Worm (Caenorhabditis elegans): ENCODE data around the gene R07C12.1.
A peak's percentile ranks its signal among the peaks of the same experiment; 100 is the strongest.

R07C12.1 gene

DNA sequence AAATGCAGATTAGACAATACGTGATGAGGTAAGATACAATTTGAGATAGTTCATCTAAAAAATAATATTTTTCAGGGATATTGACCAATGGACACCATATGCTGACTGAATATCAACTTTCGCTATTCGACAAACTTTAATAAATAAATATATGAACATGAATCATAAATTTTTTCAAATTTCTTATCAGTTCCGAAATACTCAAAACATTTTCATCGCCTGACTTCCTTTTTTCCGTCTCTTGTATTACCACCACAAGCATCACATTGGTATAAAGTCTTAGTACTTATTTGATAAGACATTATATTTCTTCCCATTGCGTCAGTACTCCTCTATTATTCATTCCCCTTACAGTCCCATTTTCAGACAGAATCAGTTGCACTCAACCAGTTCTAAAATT lies at the start of gene R07C12.1, which contains the start of gene K08D10.10:
Gene R07C12.1, plus strand, starts transcription at position 314 of the 400 bp plus-strand sequence.
Gene K08D10.10, plus strand, starts transcription at position 93 of the 400 bp plus-strand sequence.
- TF ChIP-seq hmg-1.1 (GFP tag; IDR thresholded peaks at IDR 0.05) (no peak), lin-29 (GFP tag; IDR thresholded peaks at IDR 0.05) (no peak), dmd-8 (GFP tag; IDR thresholded peaks at IDR 0.05) (no peak), nhr-76 (tag; optimal IDR thresholded peaks at IDR 0.05) (no peak), ZK546.5 (tag; optimal IDR thresholded peaks at IDR 0.05) (no peak), unc-62 (GFP tag; optimal IDR thresholded peaks at IDR 0.05 in 1 of 2) (no peak), unc-62 (tag; optimal IDR thresholded peaks at IDR 0.05) (no peak), lim-7 (GFP tag; IDR thresholded peaks at IDR 0.05) (no peak), ceh-62 (tag; optimal IDR thresholded peaks at IDR 0.05) (no peak), pqm-1 (tag; optimal IDR thresholded peaks at IDR 0.05) (peak; percentile 6), nhr-6 (tag; optimal IDR thresholded peaks at IDR 0.05) (no peak), nhr-48 (tag; optimal IDR thresholded peaks at IDR 0.05) (no peak), tra-1 (GFP tag; IDR thresholded peaks at IDR 0.05) (no peak), mep-1 (tag; optimal IDR thresholded peaks at IDR 0.05) (no peak), dmd-9 (GFP tag; IDR thresholded peaks at IDR 0.05) (no peak), nhr-28 (tag; optimal IDR thresholded peaks at IDR 0.05) (peak; percentile 14), madf-5 (GFP tag; IDR thresholded peaks at IDR 0.05) (no peak), pha-4 (GFP tag; IDR thresholded peaks at IDR 0.05) (no peak), pha-4 (tag; optimal IDR thresholded peaks at IDR 0.05) (no peak), unc-130 (GFP tag; optimal IDR thresholded peaks at IDR 0.05) (no peak), hlh-11 (tag; optimal IDR thresholded peaks at IDR 0.05) (peak; percentile 1), snpc-4 (tag; optimal IDR thresholded peaks at IDR 0.05) (no peak), lin-1 (GFP tag; IDR thresholded peaks at IDR 0.05) (no peak), mes-2 (tag; optimal IDR thresholded peaks at IDR 0.05; ENCODE audit: poor library complexity, severe bottlenecking) (no peak), daf-16 (GFP tag; optimal IDR thresholded peaks at IDR 0.05) (no peak), daf-16 (tag; optimal IDR thresholded peaks at IDR 0.05) (no peak), lsy-2 (tag; optimal IDR thresholded peaks at IDR 0.05) (no peak)

DNA sequence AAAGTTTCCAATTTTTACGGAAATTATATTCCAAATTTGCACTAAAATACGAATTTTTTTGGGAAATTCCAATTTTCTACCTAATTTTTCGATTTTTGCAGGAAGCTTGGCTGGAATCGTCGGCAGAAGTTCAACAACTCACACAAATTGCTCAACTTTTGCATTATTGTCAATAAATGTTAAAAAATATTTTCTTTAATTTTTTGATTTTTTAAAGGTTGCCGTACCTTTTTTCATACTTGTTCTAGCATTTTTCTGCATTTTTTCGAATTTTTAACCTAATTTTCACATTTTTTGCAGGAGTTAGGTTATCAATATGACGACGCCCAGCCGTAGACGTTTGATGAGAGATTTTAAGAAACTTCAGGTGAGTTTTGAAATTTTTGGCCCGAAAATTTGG lies 49.5 kb upstream of the R07C12.1 start, which contains the start of gene ubc-1:
Gene ubc-1, plus strand, starts transcription at position 301 of the 400 bp plus-strand sequence.
- TF ChIP-seq daf-16 (GFP tag; optimal IDR thresholded peaks at IDR 0.05) (no peak), daf-16 (tag; optimal IDR thresholded peaks at IDR 0.05) (no peak), gei-8 (GFP tag; optimal IDR thresholded peaks at IDR 0.05) (no peak), unc-62 (GFP tag; optimal IDR thresholded peaks at IDR 0.05 in 1 of 2) (peak in 1 of 2 experiments; percentile 58), unc-62 (tag; optimal IDR thresholded peaks at IDR 0.05) (no peak), F26F4.8 (GFP tag; conservative IDR thresholded peaks at IDR 0.05) (no peak), T20F7.1 (GFP tag; optimal IDR thresholded peaks at IDR 0.05) (no peak)

DNA sequence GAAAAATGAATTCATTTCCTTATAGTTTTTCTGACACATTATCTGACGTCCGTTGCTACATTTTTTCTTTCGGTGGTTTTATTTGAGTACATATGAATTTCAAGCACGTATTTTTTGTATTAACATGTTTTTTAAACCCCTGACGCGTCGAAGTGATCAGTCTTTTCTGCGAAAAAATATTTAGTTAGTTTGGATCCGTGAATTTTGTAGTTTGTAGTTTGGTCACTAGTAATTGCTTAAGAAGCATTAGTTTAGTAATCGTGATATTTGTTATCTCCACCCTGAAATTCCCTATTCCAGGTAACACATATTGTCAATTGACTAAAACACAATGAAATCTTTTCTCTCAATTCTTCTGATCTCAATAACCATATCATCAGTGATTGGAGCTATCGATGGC lies 43.5 kb upstream of the R07C12.1 start, which contains the start of gene C35B1.7:
Gene C35B1.7, plus strand, starts transcription at position 301 of the 400 bp plus-strand sequence.
- TF ChIP-seq aha-1 (tag) (no peak), T20F7.1 (GFP tag; optimal IDR thresholded peaks at IDR 0.05) (no peak)

DNA sequence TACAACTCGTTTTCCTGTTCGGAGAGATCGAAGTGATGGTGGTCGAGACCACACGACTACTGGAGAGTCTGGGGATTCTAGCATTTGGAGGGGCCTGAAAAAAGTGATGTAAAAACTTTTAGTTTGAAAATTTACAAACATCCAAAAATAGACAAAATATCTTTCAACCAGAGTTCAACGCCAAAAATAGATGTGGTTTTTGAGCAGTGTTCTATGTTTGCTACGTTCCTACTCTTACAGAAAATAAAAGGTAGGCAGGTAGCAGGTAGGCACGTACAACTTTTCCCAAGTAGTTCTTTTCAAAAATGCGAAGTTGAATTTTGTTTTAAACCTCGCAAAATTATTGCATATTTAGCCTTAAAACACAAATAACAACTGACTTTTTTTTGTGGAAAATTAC lies 39.9 kb upstream of the R07C12.1 start, which contains the start of gene F49F1.14:
Gene F49F1.14, minus strand, starts transcription at position 101 of the 400 bp plus-strand sequence.
- TF ChIP-seq snpc-4 (tag; optimal IDR thresholded peaks at IDR 0.05) (no peak), unc-62 (GFP tag; optimal IDR thresholded peaks at IDR 0.05 in 1 of 2) (no peak), unc-62 (tag; optimal IDR thresholded peaks at IDR 0.05) (no peak), ceh-28 (tag; optimal IDR thresholded peaks at IDR 0.05) (no peak), nhr-6 (tag; optimal IDR thresholded peaks at IDR 0.05) (no peak), unc-130 (GFP tag; optimal IDR thresholded peaks at IDR 0.05) (no peak), skn-1 (tag; optimal IDR thresholded peaks at IDR 0.05) (no peak), daf-19 (GFP tag; conservative IDR thresholded peaks at IDR 0.05) (no peak), pqm-1 (tag; optimal IDR thresholded peaks at IDR 0.05) (no peak), ceh-62 (tag; optimal IDR thresholded peaks at IDR 0.05) (no peak), mxl-2 (GFP tag; conservative IDR thresholded peaks at IDR 0.05) (no peak), F26F4.8 (GFP tag; conservative IDR thresholded peaks at IDR 0.05) (no peak), fkh-10 (GFP tag; optimal IDR thresholded peaks at IDR 0.05) (no peak), lin-39 (tag; optimal IDR thresholded peaks at IDR 0.05) (no peak), zag-1 (tag; optimal IDR thresholded peaks at IDR 0.05) (no peak), ceh-82 (tag; optimal IDR thresholded peaks at IDR 0.05) (no peak), lin-29 (GFP tag; IDR thresholded peaks at IDR 0.05) (no peak), mep-1 (tag; optimal IDR thresholded peaks at IDR 0.05) (no peak), ZK546.5 (tag; optimal IDR thresholded peaks at IDR 0.05) (no peak), cey-2 (tag; optimal IDR thresholded peaks at IDR 0.05; ENCODE audit: borderline replicate concordance, insufficient read depth) (no peak)

All from whole organism, L4 larva.